Worm (Caenorhabditis elegans): ENCODE data around the gene rps-5.

Gene rps-5

DNA sequence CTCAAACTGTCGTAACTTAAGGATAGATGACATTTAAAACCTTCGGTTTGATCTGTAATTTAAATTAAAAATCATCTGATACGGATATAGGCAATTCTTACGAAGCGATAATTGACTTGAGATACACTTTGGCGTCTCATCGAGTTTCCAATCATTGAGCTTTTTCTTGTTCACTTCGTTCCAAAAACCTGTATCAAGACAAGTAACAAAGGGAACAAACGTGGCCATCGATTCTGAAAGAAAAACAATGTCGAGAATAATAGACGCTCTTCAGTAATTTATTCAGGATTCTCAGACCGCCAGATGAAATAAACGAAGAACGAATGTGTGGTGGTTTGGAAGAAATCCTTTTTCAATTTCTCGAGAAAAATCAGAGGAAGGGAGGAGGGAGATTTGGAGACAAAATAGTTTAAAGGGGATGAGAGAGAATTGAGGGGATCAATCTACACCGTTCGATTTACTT, 30.0 kb downstream of the rps-5 start, which contains the start of gene atg-7:
atg-7 (minus strand) TSS at position 233 of the 463 bp plus-strand sequence.
- TF ChIP-seq ZK185.1 (tag; optimal IDR thresholded peaks at IDR 0.05; ENCODE audit: poor library complexity, severe bottlenecking) (no peak), ceh-79 (tag; optimal IDR thresholded peaks at IDR 0.05) (no peak), lsy-27 (tag; optimal IDR thresholded peaks at IDR 0.05; ENCODE audit: borderline replicate concordance, insufficient read depth) (no peak), nfya-2 (GFP tag; IDR thresholded peaks at IDR 0.05) (no peak), ztf-6 (GFP tag; IDR thresholded peaks at IDR 0.05) (no peak), tbx-9 (tag; optimal IDR thresholded peaks at IDR 0.05; ENCODE audit: borderline replicate concordance) (no peak), snpc-3.4 (tag; optimal IDR thresholded peaks at IDR 0.05) (no peak), lin-35 (GFP tag; optimal IDR thresholded peaks at IDR 0.05) (peak in 1 of 3 experiments; percentile 13), F10E7.11 (tag; optimal IDR thresholded peaks at IDR 0.05) (peak; percentile 60), somi-1 (GFP tag; optimal IDR thresholded peaks at IDR 0.05) (peak; percentile 12), K12H6.12 (tag; optimal IDR thresholded peaks at IDR 0.05) (no peak), lsl-1 (GFP tag; optimal IDR thresholded peaks at IDR 0.05) (peak; percentile 17), xnd-1 (tag; optimal IDR thresholded peaks at IDR 0.05) (peak; percentile 28), mcd-1 (GFP tag; IDR thresholded peaks at IDR 0.05) (no peak; the same call in 1 of the 2 replicates), attf-5 (GFP tag; optimal IDR thresholded peaks at IDR 0.05) (peak; percentile 15), Y95B8A.8 (GFP tag; IDR thresholded peaks at IDR 0.05) (no peak), Y79H2A.3 (GFP tag; conservative IDR thresholded peaks at IDR 0.05) (no peak), him-1 (tag; optimal IDR thresholded peaks at IDR 0.05) (peak; percentile 8), dox-1 (GFP tag; IDR thresholded peaks at IDR 0.05) (no peak), F33H1.4 (GFP tag; IDR thresholded peaks at IDR 0.05) (no peak), lin-40 (tag; optimal IDR thresholded peaks at IDR 0.05) (peak; percentile 14), nhr-179 (tag; optimal IDR thresholded peaks at IDR 0.05) (no peak), F57A8.1 (GFP tag; optimal IDR thresholded peaks at IDR 0.05) (no peak), hsf-1 (GFP tag; IDR thresholded peaks at IDR 0.05) (0 out of 2 replicates have a peak, but pooled peaks have one; percentile 58), aptf-2 (GFP tag; conservative IDR thresholded peaks at IDR 0.05) (no peak; the same call in 1 of the 2 replicates), ztf-3 (GFP tag; optimal IDR thresholded peaks at IDR 0.05) (no peak), nhr-80 (tag; optimal IDR thresholded peaks at IDR 0.05) (no peak), atf-7 (tag; optimal IDR thresholded peaks at IDR 0.05) (no peak), akir-1 (GFP tag; optimal IDR thresholded peaks at IDR 0.05) (no peak), hrde-1 (tag; optimal IDR thresholded peaks at IDR 0.05; ENCODE audit: borderline replicate concordance) (peak; percentile 74), B0019.2 (GFP tag; conservative IDR thresholded peaks at IDR 0.05) (no peak), ztf-25 (GFP tag; IDR thresholded peaks at IDR 0.05) (no peak), athp-1 (tag; optimal IDR thresholded peaks at IDR 0.05) (peak; percentile 35), gei-17 (GFP tag; optimal IDR thresholded peaks at IDR 0.05) (peak; percentile 4), zfh-2 (GFP tag; conservative IDR thresholded peaks at IDR 0.05) (no peak), dpff-1 (tag; optimal IDR thresholded peaks at IDR 0.05) (no peak), cebp-1 (GFP tag; IDR thresholded peaks at IDR 0.05) (no peak), cebp-1 (tag; optimal IDR thresholded peaks at IDR 0.05) (peak; percentile 40), hmg-1.2 (GFP tag; IDR thresholded peaks at IDR 0.05) (peak; percentile 34; the same call in 1 of the 2 replicates), tlf-1 (GFP tag; optimal IDR thresholded peaks at IDR 0.05) (peak; percentile 70), F37B4.10 (GFP tag; IDR thresholded peaks at IDR 0.05) (no peak), lag-1 (GFP tag; IDR thresholded peaks at IDR 0.05) (no peak), ztf-28 (GFP tag; IDR thresholded peaks at IDR 0.05) (no peak), madf-10 (tag; optimal IDR thresholded peaks at IDR 0.05) (no peak), ets-4 (GFP tag; optimal IDR thresholded peaks at IDR 0.05) (no peak), madf-6 (GFP tag; IDR thresholded peaks at IDR 0.05) (peak; percentile 39), ceh-91 (GFP tag; IDR thresholded peaks at IDR 0.05) (no peak), ceh-40 (GFP tag; IDR thresholded peaks at IDR 0.05) (no peak), egl-18 (GFP tag; IDR thresholded peaks at IDR 0.05) (no peak)

Data from whole organism, young adult.